Worm (Caenorhabditis elegans): ENCODE measurements around the gene Y41C4A.32.

Y41C4A.32 gene

DNA sequence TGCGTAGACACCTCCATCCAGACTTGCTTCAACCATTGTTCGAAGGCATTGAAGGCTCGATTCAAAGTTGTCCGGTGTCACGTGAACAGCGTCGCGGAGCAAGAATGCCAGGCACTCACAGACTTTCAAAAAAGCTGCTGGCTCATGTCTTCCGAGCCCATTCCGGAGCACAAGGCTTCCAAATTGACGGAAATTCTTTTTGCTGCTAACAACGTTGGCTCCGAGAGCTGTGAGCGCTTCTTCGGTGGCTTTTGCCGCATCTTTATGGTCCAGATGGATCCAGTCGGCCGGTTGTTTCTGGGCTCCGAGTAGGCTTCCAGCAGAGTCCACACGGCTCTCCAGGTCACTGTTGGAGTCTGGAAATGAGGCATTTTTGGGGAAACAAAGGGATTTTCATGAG is 36.4 kb downstream of the Y41C4A.32 start:
- no peak for TF ChIP-seq hlh-17 (GFP tag; optimal IDR thresholded peaks at IDR 0.05; ENCODE audit: borderline replicate concordance)
- TF ChIP-seq mdl-1 (tag; optimal IDR thresholded peaks at IDR 0.05): no peak
- TF ChIP-seq lin-14 (GFP tag; optimal IDR thresholded peaks at IDR 0.05): no peak
- TF ChIP-seq ceh-8 (GFP tag; optimal IDR thresholded peaks at IDR 0.05): no peak
- TF ChIP-seq ztf-4 (tag; optimal IDR thresholded peaks at IDR 0.05): no peak
- TF ChIP-seq ces-1 (GFP tag; optimal IDR thresholded peaks at IDR 0.05): no peak
- no peak for TF ChIP-seq pqm-1 (tag; optimal IDR thresholded peaks at IDR 0.05)
- no peak for TF ChIP-seq egl-27 (tag; optimal IDR thresholded peaks at IDR 0.05)
- no peak for TF ChIP-seq snpc-4 (tag; optimal IDR thresholded peaks at IDR 0.05)
- TF ChIP-seq lin-35 (GFP tag; optimal IDR thresholded peaks at IDR 0.05): no peak
- TF ChIP-seq xbp-1 (tag; optimal IDR thresholded peaks at IDR 0.05): no peak
- TF ChIP-seq zag-1 (tag; optimal IDR thresholded peaks at IDR 0.05): no peak
- TF ChIP-seq blmp-1 (tag; optimal IDR thresholded peaks at IDR 0.05): no peak
- no peak for TF ChIP-seq isw-1 (GFP tag; IDR thresholded peaks at IDR 0.05)
- TF ChIP-seq egl-13 (tag; optimal IDR thresholded peaks at IDR 0.05): no peak
- no peak for TF ChIP-seq grh-1 (GFP tag; IDR thresholded peaks at IDR 0.05)

ce11 chrIII:11760634-11761033 is 39.1 kb downstream of the Y41C4A.32 start:
- no peak for TF ChIP-seq Y116A8C.19 (tag; optimal IDR thresholded peaks at IDR 0.05; ENCODE audit: borderline replicate concordance)
- TF ChIP-seq unc-130 (tag; optimal IDR thresholded peaks at IDR 0.05): no peak
- TF ChIP-seq ces-1 (GFP tag; optimal IDR thresholded peaks at IDR 0.05): no peak
- no peak for TF ChIP-seq lir-3 (tag; optimal IDR thresholded peaks at IDR 0.05; ENCODE audit: poor library complexity)
- TF ChIP-seq xbp-1 (tag; optimal IDR thresholded peaks at IDR 0.05): no peak
- no peak for TF ChIP-seq nhr-90 (tag; optimal IDR thresholded peaks at IDR 0.05; ENCODE audit: poor library complexity)
- TF ChIP-seq elt-3 (tag; optimal IDR thresholded peaks at IDR 0.05): no peak
- TF ChIP-seq ama-1 (optimal IDR thresholded peaks at IDR 0.05): no peak
- no peak for TF ChIP-seq C04F5.9 (tag; optimal IDR thresholded peaks at IDR 0.05)
- TF ChIP-seq alr-1 (tag; optimal IDR thresholded peaks at IDR 0.05; ENCODE audit: borderline replicate concordance): no peak
- TF ChIP-seq nhr-237 (tag; optimal IDR thresholded peaks at IDR 0.05): no peak
- no peak for TF ChIP-seq swsn-7 (tag; optimal IDR thresholded peaks at IDR 0.05)
- no peak for TF ChIP-seq unc-62 (GFP tag; optimal IDR thresholded peaks at IDR 0.05)
- TF ChIP-seq rnt-1 (tag; optimal IDR thresholded peaks at IDR 0.05): no peak
- TF ChIP-seq tbx-2 (tag; optimal IDR thresholded peaks at IDR 0.05): no peak
- no peak for TF ChIP-seq elt-2 (tag; optimal IDR thresholded peaks at IDR 0.05)
- no peak for TF ChIP-seq ets-5 (GFP tag; IDR thresholded peaks at IDR 0.05)
- no peak for TF ChIP-seq snu-23 (GFP tag; optimal IDR thresholded peaks at IDR 0.05)

All from whole organism, L1 larva.